Worm (Caenorhabditis elegans) whole organism, mixed stage, embryonic: Measurements from ENCODE around the gene R07A4.2.
A peak's percentile ranks its signal among the peaks of the same experiment; 100 is the strongest.

Experiments used
- M03D4.4 ChIP-seq: sonication (generic microtip); optimal IDR thresholded peaks from 2 replicates; lab custom pipeline; 2017; ENCODE audit warnings: mild to moderate bottlenecking, missing genetic modification characterization, missing compliant biosample characterization
- bed-3 ChIP-seq: fragments of 200-800 bp; sonication (Bioruptor generic); optimal IDR thresholded peaks from 3 replicates; lab custom pipeline; 2018; ENCODE audit warnings: mild to moderate bottlenecking, missing genetic modification characterization, moderate library complexity, missing compliant biosample characterization
- blmp-1 ChIP-seq: fragments of 150-350 bp; optimal IDR thresholded peaks from 2 replicates; lab custom pipeline; 2014; ENCODE audit warnings: missing biosample characterization, missing genetic modification characterization
- ceh-39 ChIP-seq: fragments of 150-350 bp; optimal IDR thresholded peaks from 2 replicates; lab custom pipeline; 2014; ENCODE audit warnings: missing biosample characterization, missing genetic modification characterization
- ceh-43 ChIP-seq: fragments of 200-800 bp; sonication (Bioruptor generic); optimal IDR thresholded peaks from 2 replicates; lab custom pipeline; 2018; ENCODE audit warnings: mild to moderate bottlenecking, missing genetic modification characterization, moderate library complexity, missing compliant biosample characterization
- ceh-83 ChIP-seq: fragments of 200-800 bp; sonication (Bioruptor generic); optimal IDR thresholded peaks from 2 replicates; lab custom pipeline; 2018; ENCODE audit warnings: mild to moderate bottlenecking, missing genetic modification characterization, missing compliant biosample characterization
- ces-1 ChIP-seq: fragments of 150-350 bp; optimal IDR thresholded peaks from 2 replicates; lab custom pipeline; 2014; ENCODE audit warnings: missing biosample characterization, missing genetic modification reagents, missing genetic modification characterization
- cnd-1 ChIP-seq: fragments of 200-800 bp; sonication (Bioruptor generic); optimal IDR thresholded peaks from 2 replicates; lab custom pipeline; 2018; ENCODE audit warnings: mild to moderate bottlenecking, missing genetic modification characterization, missing compliant biosample characterization
- drap-1 ChIP-seq: fragments of 200-800 bp; sonication (Bioruptor generic); optimal IDR thresholded peaks from 3 replicates; lab custom pipeline; 2018; ENCODE audit warnings: mild to moderate bottlenecking, missing genetic modification characterization, missing compliant biosample characterization
- elt-1 ChIP-seq: sonication (generic microtip); optimal IDR thresholded peaks from 2 replicates; lab custom pipeline; 2017; ENCODE audit warnings: missing genetic modification characterization, mild to moderate bottlenecking, missing compliant biosample characterization, antibody characterized with exemption, moderate library complexity, borderline replicate concordance; ENCODE audit not compliant: insufficient read depth
- elt-3 ChIP-seq: fragments of 150-350 bp; optimal IDR thresholded peaks from 2 replicates; lab custom pipeline; 2014; ENCODE audit warnings: missing biosample characterization, missing genetic modification characterization
- flh-1 ChIP-seq: fragments of 200-800 bp; sonication (Bioruptor generic); optimal IDR thresholded peaks from 2 replicates; lab custom pipeline; 2018; ENCODE audit warnings: mild to moderate bottlenecking, missing genetic modification characterization, moderate library complexity, missing compliant biosample characterization
- ham-2 ChIP-seq: fragments of 200-800 bp; sonication (Bioruptor generic); optimal IDR thresholded peaks from 2 replicates; lab custom pipeline; 2018; ENCODE audit warnings: mild to moderate bottlenecking, missing genetic modification characterization, missing compliant biosample characterization
- lin-13 ChIP-seq: fragments of 150-350 bp; optimal IDR thresholded peaks from 2 replicates; lab custom pipeline; 2014; ENCODE audit warnings: missing biosample characterization, missing genetic modification characterization
- lin-32 ChIP-seq: fragments of 200-800 bp; sonication (Bioruptor generic); optimal IDR thresholded peaks from 2 replicates; lab custom pipeline; 2018; ENCODE audit warnings: mild to moderate bottlenecking, missing genetic modification characterization, missing compliant biosample characterization
- lsy-2 ChIP-seq: fragments of 150-350 bp; optimal IDR thresholded peaks from 2 replicates; lab custom pipeline; 2014; ENCODE audit warnings: missing biosample characterization, missing genetic modification characterization
- mab-5 ChIP-seq: fragments of 150-350 bp; optimal IDR thresholded peaks from 2 replicates; lab custom pipeline; 2014; ENCODE audit warnings: missing biosample characterization, missing genetic modification characterization
- mep-1 ChIP-seq: fragments of 150-350 bp; optimal IDR thresholded peaks from 2 replicates; lab custom pipeline; 2017; ENCODE audit warnings: missing biosample characterization, missing genetic modification reagents, missing genetic modification characterization, inconsistent platforms
- mls-2 ChIP-seq: sonication (generic microtip); optimal IDR thresholded peaks from 2 replicates; lab custom pipeline; 2016; ENCODE audit warnings: mild to moderate bottlenecking, missing genetic modification characterization, moderate library complexity, missing compliant biosample characterization
- nhr-12 ChIP-seq: fragments of 150-350 bp; optimal IDR thresholded peaks from 2 replicates; lab custom pipeline; 2014; ENCODE audit warnings: missing biosample characterization, missing genetic modification characterization
- nhr-2 ChIP-seq: fragments of 150-350 bp; optimal IDR thresholded peaks from 2 replicates; lab custom pipeline; 2014; ENCODE audit warnings: missing biosample characterization, missing genetic modification characterization
- nhr-237 ChIP-seq: fragments of 150-350 bp; optimal IDR thresholded peaks from 2 replicates; lab custom pipeline; 2014; ENCODE audit warnings: missing biosample characterization, missing genetic modification characterization
- nhr-28 ChIP-seq: fragments of 150-350 bp; optimal IDR thresholded peaks from 2 replicates; lab custom pipeline; 2014; ENCODE audit warnings: missing biosample characterization, missing genetic modification characterization
- nhr-76 ChIP-seq: sonication (generic microtip); optimal IDR thresholded peaks from 2 replicates; lab custom pipeline; 2017; ENCODE audit warnings: missing biosample characterization, missing genetic modification characterization
- pha-4 ChIP-seq: fragments of 150-350 bp; optimal IDR thresholded peaks from 2 replicates; lab custom pipeline; 2018; ENCODE audit warnings: missing biosample characterization, missing genetic modification reagents, missing genetic modification characterization
- sem-2 ChIP-seq: fragments of 200-800 bp; sonication (Bioruptor generic); optimal IDR thresholded peaks from 2 replicates; lab custom pipeline; 2018; ENCODE audit warnings: mild to moderate bottlenecking, missing genetic modification characterization, missing compliant biosample characterization
- snpc-4 ChIP-seq: fragments of 150-350 bp; optimal IDR thresholded peaks from 2 replicates; lab custom pipeline; 2014; ENCODE audit warnings: missing biosample characterization, missing genetic modification characterization
- sptf-1 ChIP-seq: sonication (generic microtip); optimal IDR thresholded peaks from 2 replicates; lab custom pipeline; 2017; ENCODE audit warnings: mild to moderate bottlenecking, missing genetic modification characterization, moderate library complexity, missing compliant biosample characterization
- tbx-8 ChIP-seq: fragments of 200-800 bp; sonication (Bioruptor generic); optimal IDR thresholded peaks from 2 replicates; lab custom pipeline; 2018; ENCODE audit warnings: mild to moderate bottlenecking, missing genetic modification characterization, moderate library complexity, missing compliant biosample characterization
- unc-120 ChIP-seq: sonication (generic microtip); optimal IDR thresholded peaks from 2 replicates; lab custom pipeline; 2017; ENCODE audit warnings: missing genetic modification characterization, missing compliant biosample characterization; ENCODE audit not compliant: poor library complexity, severe bottlenecking
- unc-39 ChIP-seq: fragments of 150-350 bp; optimal IDR thresholded peaks from 2 replicates; lab custom pipeline; 2014; ENCODE audit warnings: missing biosample characterization, missing genetic modification characterization
- unc-62 ChIP-seq: fragments of 150-350 bp; optimal IDR thresholded peaks from 2 replicates; lab custom pipeline; 2014; ENCODE audit warnings: missing biosample characterization, missing genetic modification reagents, missing genetic modification characterization
- zip-8 ChIP-seq: fragments of 150-350 bp; optimal IDR thresholded peaks from 2 replicates; lab custom pipeline; 2014; ENCODE audit warnings: missing biosample characterization, missing genetic modification characterization
- ztf-11 ChIP-seq: fragments of 150-350 bp; optimal IDR thresholded peaks from 2 replicates; lab custom pipeline; 2014; ENCODE audit warnings: missing biosample characterization, missing genetic modification characterization

R07A4.2 gene

DNA sequence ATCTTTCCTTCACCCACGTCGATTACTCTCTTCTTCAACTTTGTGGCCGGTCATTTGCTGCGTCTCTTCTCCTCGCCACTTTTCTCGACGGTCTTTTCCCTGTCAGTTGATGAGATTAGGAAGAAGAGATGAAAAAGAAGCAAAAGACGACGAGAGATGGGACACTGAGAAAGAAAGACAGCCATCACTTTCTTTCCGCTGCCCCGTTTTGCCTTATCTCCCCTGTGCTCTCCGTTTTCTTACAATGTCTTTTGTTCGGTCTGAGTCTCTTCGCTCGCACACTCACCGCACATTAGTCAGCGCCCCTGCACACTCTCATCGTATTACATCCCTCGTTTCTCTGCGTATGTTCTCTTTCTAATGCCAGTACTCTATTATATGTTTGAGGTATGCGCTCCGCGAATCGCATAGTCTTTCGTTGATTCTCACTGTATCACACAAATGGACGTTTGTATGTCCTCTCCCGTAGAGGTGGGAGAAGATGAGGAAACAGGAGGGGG is 19.9 kb upstream of the R07A4.2 start (continued):
- peak; percentile 97 for TF ChIP-seq nhr-2 (tag; lab: Kevin White, UChicago)
- no peak for TF ChIP-seq flh-1 (GFP tag; lab: Kevin White, UChicago)
- no peak for TF ChIP-seq snpc-4 (tag; lab: Kevin White, UChicago)
- TF ChIP-seq bed-3 (GFP tag; lab: Kevin White, UChicago): no peak
- peak; percentile 68 for TF ChIP-seq mab-5 (tag; lab: Kevin White, UChicago)
- peak; percentile 98 for TF ChIP-seq unc-120
- peak; percentile 84 for TF ChIP-seq mep-1 (tag; lab: Kevin White, UChicago)
- TF ChIP-seq zip-8: no peak
- peak; percentile 78 for TF ChIP-seq mls-2 (tag; lab: Kevin White, UChicago)
- TF ChIP-seq, all 35 proteins: peak for 23

DNA sequence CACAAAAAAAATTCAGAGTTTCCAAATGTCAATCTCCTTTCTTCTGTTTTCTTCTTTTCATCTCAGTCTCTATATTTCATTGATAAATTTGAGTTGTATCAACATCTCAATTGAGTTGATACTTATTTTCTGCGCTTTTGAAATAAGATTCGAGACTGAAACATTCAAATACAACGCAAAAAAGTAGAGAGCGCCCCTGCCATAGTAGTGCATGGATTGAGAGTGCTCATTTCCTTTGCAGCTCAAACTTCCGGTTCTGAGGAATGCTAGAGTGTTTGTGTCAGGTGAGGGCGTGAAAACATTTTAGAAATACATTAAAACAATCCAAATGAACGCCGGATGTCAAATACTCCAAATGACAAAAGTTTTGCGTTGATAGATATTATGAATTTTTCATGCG is 17.1 kb upstream of the R07A4.2 start:
- TF ChIP-seq elt-1 (tag; lab: Kevin White, UChicago) (no peak), pha-4 (tag; lab: Kevin White, UChicago) (no peak), drap-1 (GFP tag; lab: Kevin White, UChicago) (no peak), blmp-1 (tag; lab: Kevin White, UChicago) (no peak), mab-5 (tag; lab: Kevin White, UChicago) (no peak), ztf-11 (tag; lab: Kevin White, UChicago) (no peak), nhr-76 (tag; lab: Kevin White, UChicago) (no peak), lin-13 (tag; lab: Kevin White, UChicago) (no peak), mls-2 (tag; lab: Kevin White, UChicago) (no peak), ceh-83 (GFP tag; lab: Kevin White, UChicago) (no peak), M03D4.4 (tag; lab: Kevin White, UChicago) (no peak), nhr-12 (tag; lab: Kevin White, UChicago) (no peak), nhr-237 (tag; lab: Kevin White, UChicago) (no peak), lin-32 (GFP tag; lab: Kevin White, UChicago) (no peak), sem-2 (GFP tag; lab: Kevin White, UChicago) (no peak), nhr-28 (no peak), sptf-1 (tag; lab: Kevin White, UChicago) (no peak), ceh-39 (tag; lab: Kevin White, UChicago) (no peak), nhr-2 (tag; lab: Kevin White, UChicago) (no peak)

DNA sequence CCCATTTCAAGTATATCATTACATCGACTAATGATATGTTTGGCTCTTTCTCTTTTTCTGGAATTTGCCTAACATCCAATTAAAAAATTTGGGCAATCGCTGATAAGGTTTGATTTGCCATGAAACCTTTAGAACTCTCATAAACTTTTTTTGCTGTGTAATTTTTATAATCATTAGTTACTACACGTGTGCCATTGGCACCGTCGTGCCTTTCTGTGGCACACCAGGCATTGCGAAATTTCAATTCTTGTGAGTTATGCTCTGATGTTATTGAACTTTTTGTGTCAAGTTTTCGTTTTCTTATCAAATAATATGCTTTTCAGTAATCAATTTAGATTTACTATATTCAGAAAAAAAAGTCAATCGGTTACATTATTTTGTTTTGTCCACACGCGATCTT is 14.7 kb upstream of the R07A4.2 start:
- TF ChIP-seq tbx-8 (no peak), M03D4.4 (tag; lab: Kevin White, UChicago) (no peak), lin-13 (tag; lab: Kevin White, UChicago) (no peak), ztf-11 (tag; lab: Kevin White, UChicago) (no peak), zip-8 (no peak), drap-1 (GFP tag; lab: Kevin White, UChicago) (no peak), elt-3 (no peak), ham-2 (GFP tag; lab: Kevin White, UChicago) (no peak), cnd-1 (tag; lab: Kevin White, UChicago) (no peak), pha-4 (tag; lab: Kevin White, UChicago) (no peak), mls-2 (tag; lab: Kevin White, UChicago) (no peak)

DNA sequence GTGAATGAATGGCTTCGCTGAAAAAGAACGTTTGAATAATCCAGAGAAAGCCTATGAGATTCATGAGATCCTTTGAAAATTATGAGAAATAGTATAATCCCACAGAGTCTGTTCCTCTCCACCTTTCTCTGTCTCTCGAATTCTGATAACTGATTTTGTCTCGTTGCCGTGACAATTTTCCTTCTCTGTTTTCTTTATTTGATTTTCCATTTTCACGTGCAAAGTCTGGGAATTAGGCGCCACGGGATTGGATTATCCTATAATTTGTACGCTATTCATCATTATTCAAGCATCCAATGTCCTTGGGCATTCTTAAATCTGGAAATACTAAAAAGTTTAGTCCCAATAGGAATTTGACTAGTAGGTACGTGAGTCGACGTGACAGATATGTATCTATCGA is 12.2 kb upstream of the R07A4.2 start:
- TF ChIP-seq ces-1 (GFP tag; lab: Kevin White, UChicago) (peak; percentile 32), unc-62 (GFP tag; lab: Kevin White, UChicago) (no peak)

DNA sequence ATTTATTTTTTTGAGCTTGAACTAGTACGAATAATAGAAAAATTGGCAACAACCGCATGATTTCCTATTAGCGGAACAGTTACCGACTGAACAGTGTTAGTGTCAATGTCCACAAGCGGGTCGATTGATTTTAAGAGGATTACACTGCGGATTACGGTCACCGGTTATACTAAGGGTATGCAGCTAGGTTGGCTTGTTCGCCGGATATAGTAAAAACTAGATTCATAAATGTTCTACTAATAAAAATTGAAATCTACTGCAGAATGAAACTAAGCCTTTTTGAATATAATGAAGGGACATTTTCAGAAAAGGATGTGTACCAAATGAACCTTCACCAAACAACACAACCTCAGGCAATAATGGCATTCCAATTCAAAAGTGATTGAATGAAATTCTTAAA is 11.3 kb upstream of the R07A4.2 start, which contains the start of gene R07A4.4:
Gene R07A4.4 (minus strand): TSS at position 101 of the 400 bp plus-strand sequence.
- TF ChIP-seq unc-62 (GFP tag; lab: Kevin White, UChicago): no peak
- no peak for TF ChIP-seq unc-39 (tag; lab: Kevin White, UChicago)
- TF ChIP-seq ceh-39 (tag; lab: Kevin White, UChicago): no peak
- no peak for TF ChIP-seq cnd-1 (tag; lab: Kevin White, UChicago)
- TF ChIP-seq sem-2 (GFP tag; lab: Kevin White, UChicago): no peak
- TF ChIP-seq blmp-1 (tag; lab: Kevin White, UChicago): no peak
- no peak for TF ChIP-seq nhr-237 (tag; lab: Kevin White, UChicago)
- TF ChIP-seq drap-1 (GFP tag; lab: Kevin White, UChicago): no peak
- no peak for TF ChIP-seq nhr-76 (tag; lab: Kevin White, UChicago)
- TF ChIP-seq elt-3: no peak
- no peak for TF ChIP-seq flh-1 (GFP tag; lab: Kevin White, UChicago)
- TF ChIP-seq snpc-4 (tag; lab: Kevin White, UChicago): no peak
- no peak for TF ChIP-seq ceh-43 (GFP tag; lab: Kevin White, UChicago)
- TF ChIP-seq pha-4 (tag; lab: Kevin White, UChicago): no peak
- TF ChIP-seq mls-2 (tag; lab: Kevin White, UChicago): no peak
- TF ChIP-seq M03D4.4 (tag; lab: Kevin White, UChicago): no peak
- no peak for TF ChIP-seq lsy-2 (tag; lab: Kevin White, UChicago)
- no peak for TF ChIP-seq nhr-28
- no peak for TF ChIP-seq mab-5 (tag; lab: Kevin White, UChicago)
- TF ChIP-seq ham-2 (GFP tag; lab: Kevin White, UChicago): no peak
- TF ChIP-seq, all 35 proteins: peak for 0
